Fruit fly (Drosophila melanogaster) whole organism, embryonic: ENCODE data around the gene unc-119.

Experiments
- Blimp-1 ChIP-seq: fragments of 200-800 bp; sonication (Bioruptor generic); optimal IDR thresholded peaks from 3 replicates; lab custom pipeline; 2018; ENCODE audit warnings: missing biosample characterization, missing genetic modification characterization, mild to moderate bottlenecking, moderate library complexity, missing genetic modification reagents
- CG10321 ChIP-seq: fragments of 200-800 bp; sonication (Bioruptor generic); IDR thresholded peaks from 2 replicates; pipeline ENCODE4 v1.3.6; 2022; ENCODE audit warnings: missing biosample characterization, missing genetic modification characterization
- CG10366 ChIP-seq: fragments of 200-800 bp; sonication (Bioruptor generic); IDR thresholded peaks from 2 replicates; pipeline ENCODE4 v1.3.6; 2022; ENCODE audit warnings: missing biosample characterization, missing genetic modification characterization
- CG10979 ChIP-seq: fragments of 200-800 bp; sonication (Bioruptor generic); optimal IDR thresholded peaks from 2 replicates; lab custom pipeline; 2018; ENCODE audit warnings: missing biosample characterization, mild to moderate bottlenecking, missing genetic modification characterization, moderate library complexity
- CG11085 ChIP-seq: fragments of 200-800 bp; sonication (Bioruptor generic); IDR thresholded peaks from 2 replicates; pipeline ENCODE4 v1.3.6; 2022; ENCODE audit warnings: missing biosample characterization, missing genetic modification characterization
- CG13123 ChIP-seq: fragments of 200-800 bp; sonication (Bioruptor generic); optimal IDR thresholded peaks from 2 replicates; lab custom pipeline; 2016; ENCODE audit warnings: missing biosample characterization, missing genetic modification characterization
- CG13424 ChIP-seq: fragments of 200-800 bp; sonication (Bioruptor generic); optimal IDR thresholded peaks from 2 replicates; lab custom pipeline; 2019; ENCODE audit warnings: missing biosample characterization, mild to moderate bottlenecking, missing genetic modification characterization, moderate library complexity
- CG13624 ChIP-seq: fragments of 200-800 bp; sonication (Bioruptor generic); optimal IDR thresholded peaks from 2 replicates; lab custom pipeline; 2016; ENCODE audit warnings: missing biosample characterization, missing genetic modification characterization
- CG15479 ChIP-seq: fragments of 200-800 bp; sonication (Bioruptor generic); optimal IDR thresholded peaks from 3 replicates; lab custom pipeline; 2019; ENCODE audit warnings: missing biosample characterization, mild to moderate bottlenecking, missing genetic modification characterization, moderate library complexity
- CG1647 ChIP-seq: fragments of 200-800 bp; sonication (Bioruptor generic); optimal IDR thresholded peaks from 3 replicates; lab custom pipeline; 2016; ENCODE audit warnings: missing biosample characterization, missing genetic modification characterization
- CG17385 ChIP-seq: fragments of 200-800 bp; sonication (Bioruptor generic); optimal IDR thresholded peaks from 3 replicates; lab custom pipeline; 2018; ENCODE audit warnings: missing biosample characterization, mild to moderate bottlenecking, missing genetic modification characterization
- CG1792 ChIP-seq: fragments of 200-800 bp; sonication (Bioruptor generic); optimal IDR thresholded peaks from 2 replicates; lab custom pipeline; 2016; ENCODE audit warnings: missing biosample characterization, missing genetic modification characterization
- CG2875 ChIP-seq: fragments of 200-800 bp; sonication (Bioruptor generic); optimal IDR thresholded peaks from 2 replicates; lab custom pipeline; 2017; ENCODE audit warnings: missing biosample characterization, mild to moderate bottlenecking, missing genetic modification characterization, missing genetic modification reagents
- CG2889 ChIP-seq: fragments of 200-800 bp; sonication (Bioruptor generic); IDR thresholded peaks from 3 replicates; pipeline ENCODE4 v1.3.6; 2022; ENCODE audit warnings: missing biosample characterization, missing genetic modification characterization
- CG30020 ChIP-seq: fragments of 200-800 bp; optimal IDR thresholded peaks from 2 replicates; lab custom pipeline; 2019; ENCODE audit warnings: missing biosample characterization, mild to moderate bottlenecking, missing genetic modification characterization, moderate library complexity
- CG31441 ChIP-seq: fragments of 200-800 bp; sonication (Bioruptor generic); IDR thresholded peaks from 2 replicates; pipeline ENCODE4 v1.3.6; 2022; ENCODE audit warnings: missing biosample characterization, missing genetic modification characterization
- CG4360 ChIP-seq: fragments of 200-800 bp; sonication (Bioruptor generic); IDR thresholded peaks from 2 replicates; pipeline ENCODE4 v1.3.6; 2022; ENCODE audit warnings: missing biosample characterization, missing genetic modification characterization
- CG43689 ChIP-seq: fragments of 200-800 bp; sonication (Bioruptor generic); IDR thresholded peaks from 2 replicates; pipeline ENCODE4 v1.3.6; 2022; ENCODE audit warnings: missing biosample characterization, missing genetic modification characterization
- CG7786 ChIP-seq: fragments of 200-800 bp; sonication (Bioruptor generic); optimal IDR thresholded peaks from 2 replicates; lab custom pipeline; 2016; ENCODE audit warnings: missing biosample characterization, missing genetic modification characterization
- CG7987 ChIP-seq: fragments of 200-800 bp; sonication (Bioruptor generic); optimal IDR thresholded peaks from 2 replicates; lab custom pipeline; 2018; ENCODE audit warnings: missing biosample characterization, mild to moderate bottlenecking, missing genetic modification characterization, moderate library complexity
- CG8478 ChIP-seq: fragments of >200 bp; optimal IDR thresholded peaks from 2 replicates; lab custom pipeline; 2018
- CG8944 ChIP-seq: fragments of 200-800 bp; sonication (Bioruptor generic); optimal IDR thresholded peaks from 3 replicates; lab custom pipeline; 2016; ENCODE audit warnings: missing biosample characterization, missing genetic modification characterization
- CG9797 ChIP-seq: fragments of 200-800 bp; sonication (Bioruptor generic); optimal IDR thresholded peaks from 3 replicates; lab custom pipeline; 2018; ENCODE audit warnings: missing biosample characterization, mild to moderate bottlenecking, missing genetic modification characterization
- CoRest ChIP-seq: fragments of 200-800 bp; sonication (Bioruptor generic); optimal IDR thresholded peaks from 3 replicates; lab custom pipeline; 2018; ENCODE audit warnings: missing biosample characterization, mild to moderate bottlenecking, missing genetic modification characterization, moderate library complexity
- Dfd ChIP-seq, 2 experiments: fragments of >200 bp; optimal IDR thresholded peaks; 2 replicates each; lab custom pipeline; 2017; ENCODE audit warnings: missing biosample characterization in 2 of 2, missing genetic modification characterization in 2 of 2
- Dref ChIP-seq: fragments of 200-800 bp; sonication (Bioruptor generic); IDR thresholded peaks from 2 replicates; pipeline ENCODE4 v1.3.6; 2022; ENCODE audit warnings: missing biosample characterization, missing genetic modification characterization
- Elba2 ChIP-seq: fragments of 200-800 bp; sonication (Bioruptor generic); optimal IDR thresholded peaks from 3 replicates; lab custom pipeline; 2016; ENCODE audit warnings: missing biosample characterization, missing genetic modification characterization
- HLH3B ChIP-seq: fragments of 200-800 bp; sonication (Bioruptor generic); IDR thresholded peaks from 2 replicates; pipeline ENCODE4 v1.3.6; 2022; ENCODE audit warnings: missing biosample characterization, missing genetic modification characterization
- Hr3 ChIP-seq: fragments of 200-800 bp; sonication (Bioruptor generic); optimal IDR thresholded peaks from 3 replicates; lab custom pipeline; 2016; ENCODE audit warnings: missing biosample characterization, missing genetic modification characterization
- Lhr ChIP-seq: fragments of 200-800 bp; sonication (Bioruptor generic); optimal IDR thresholded peaks from 3 replicates; lab custom pipeline; 2017; ENCODE audit warnings: mild to moderate bottlenecking, missing biosample characterization, missing genetic modification reagents, missing genetic modification characterization
- Lim3 ChIP-seq: fragments of 200-800 bp; sonication (Bioruptor generic); IDR thresholded peaks from 2 replicates; pipeline ENCODE4 v1.3.6; 2022; ENCODE audit warnings: missing biosample characterization, missing genetic modification characterization
- Meics ChIP-seq: fragments of 200-800 bp; sonication (Bioruptor generic); optimal IDR thresholded peaks from 2 replicates; lab custom pipeline; 2017; ENCODE audit warnings: missing biosample characterization, mild to moderate bottlenecking, missing genetic modification characterization
- Oaz ChIP-seq: fragments of 200-800 bp; sonication (Bioruptor generic); IDR thresholded peaks from 2 replicates; pipeline ENCODE4 v1.3.6; 2022; ENCODE audit warnings: missing biosample characterization, missing genetic modification characterization
- Poxn ChIP-seq: fragments of 200-800 bp; sonication (Bioruptor generic); IDR thresholded peaks from 2 replicates; pipeline ENCODE4 v1.3.6; 2022; ENCODE audit warnings: missing biosample characterization, missing genetic modification characterization
- Sry-β ChIP-seq: fragments of 200-800 bp; sonication (Bioruptor generic); optimal IDR thresholded peaks from 2 replicates; lab custom pipeline; 2018; ENCODE audit warnings: missing biosample characterization, mild to moderate bottlenecking, missing genetic modification characterization, moderate library complexity
- Sry-δ ChIP-seq: fragments of 200-800 bp; sonication (Bioruptor generic); optimal IDR thresholded peaks from 2 replicates; lab custom pipeline; 2016; ENCODE audit warnings: missing biosample characterization, missing genetic modification characterization
- Trl ChIP-seq, 3 experiments: fragments of >200 bp in 2 of 3; fragments of 200-800 bp in 1 of 3; sonication (Bioruptor generic) in 1 of 3; optimal IDR thresholded peaks; 2 replicates in 1 of 3; 3 replicates in 2 of 3; lab custom pipeline; 2016 to 2017; ENCODE audit warnings: missing biosample characterization in 1 of 3, missing genetic modification characterization in 1 of 3
- Xbp1 ChIP-seq: fragments of 200-800 bp; sonication (Bioruptor generic); optimal IDR thresholded peaks from 3 replicates; lab custom pipeline; 2016; ENCODE audit warnings: missing biosample characterization, mild to moderate bottlenecking, missing genetic modification characterization
- aop ChIP-seq: fragments of 200-800 bp; sonication (Bioruptor generic); IDR thresholded peaks from 2 replicates; pipeline ENCODE4 v1.3.6; 2022; ENCODE audit warnings: missing biosample characterization, missing genetic modification characterization
- ato ChIP-seq: fragments of 200-800 bp; sonication (Bioruptor generic); IDR thresholded peaks from 2 replicates; pipeline ENCODE4 v1.3.6; 2022; ENCODE audit warnings: missing biosample characterization, missing genetic modification characterization; ENCODE audit not compliant: partially characterized antibody
- caup ChIP-seq: fragments of 200-800 bp; sonication (Bioruptor generic); optimal IDR thresholded peaks from 3 replicates; lab custom pipeline; 2017; ENCODE audit warnings: missing biosample characterization, mild to moderate bottlenecking, missing genetic modification characterization, moderate library complexity; ENCODE audit not compliant: severe bottlenecking
- ems ChIP-seq: fragments of 200-800 bp; sonication (Bioruptor generic); optimal IDR thresholded peaks from 3 replicates; lab custom pipeline; 2016; ENCODE audit warnings: missing biosample characterization, missing genetic modification characterization
- exex ChIP-seq: fragments of 200-800 bp; sonication (Bioruptor generic); optimal IDR thresholded peaks from 4 replicates; lab custom pipeline; 2018; ENCODE audit warnings: missing biosample characterization, mild to moderate bottlenecking, missing genetic modification characterization, moderate library complexity
- gro ChIP-seq: fragments of 200-800 bp; sonication (Bioruptor generic); optimal IDR thresholded peaks from 2 replicates; lab custom pipeline; 2016; ENCODE audit warnings: missing biosample characterization, missing genetic modification characterization
- h ChIP-seq: fragments of >200 bp; optimal IDR thresholded peaks from 2 replicates; lab custom pipeline; 2017
- ind ChIP-seq: fragments of 200-800 bp; sonication (Bioruptor generic); optimal IDR thresholded peaks from 3 replicates; lab custom pipeline; 2016; ENCODE audit warnings: missing biosample characterization, missing genetic modification characterization
- org-1 ChIP-seq: fragments of 200-800 bp; sonication (Bioruptor generic); optimal IDR thresholded peaks from 2 replicates; lab custom pipeline; 2017; ENCODE audit warnings: missing biosample characterization, missing genetic modification characterization
- otp ChIP-seq: fragments of 200-800 bp; sonication (Bioruptor generic); IDR thresholded peaks from 3 replicates; pipeline ENCODE4, ENCODE4 v1.3.6; 2022; ENCODE audit warnings: missing biosample characterization, missing genetic modification characterization
- p53 ChIP-seq: fragments of 200-800 bp; sonication (Bioruptor generic); optimal IDR thresholded peaks from 2 replicates; lab custom pipeline; 2016; ENCODE audit warnings: missing biosample characterization, missing genetic modification characterization
- phol ChIP-seq: fragments of 200-800 bp; sonication (Bioruptor generic); optimal IDR thresholded peaks from 3 replicates; lab custom pipeline; 2018; ENCODE audit warnings: missing biosample characterization, mild to moderate bottlenecking, missing genetic modification characterization, moderate library complexity
- tup ChIP-seq: fragments of 200-800 bp; sonication (Bioruptor generic); optimal IDR thresholded peaks from 2 replicates; lab custom pipeline; 2016; ENCODE audit warnings: missing biosample characterization, mild to moderate bottlenecking, missing genetic modification characterization, moderate library complexity
- zfh1 ChIP-seq: fragments of 200-800 bp; sonication (Bioruptor generic); IDR thresholded peaks from 3 replicates; pipeline ENCODE4 v1.3.6; 2022; ENCODE audit warnings: missing biosample characterization, missing genetic modification characterization

The unc-119 gene

dm6 chrX:7334801-7335176 is 43.7 kb upstream of the unc-119 start (continued):
- TF ChIP-seq Oaz (GFP tag; lab: Robert Waterston, UW) (peak; percentile 59), Sry-δ (GFP tag; lab: Kevin White, UChicago) (no peak), gro (no peak), ind (GFP tag; lab: Kevin White, UChicago) (peak; percentile 54), caup (peak; percentile 54), CG1792 (GFP tag; lab: Kevin White, UChicago) (no peak), org-1 (GFP tag; lab: Kevin White, UChicago) (peak; percentile 42), exex (tag; lab: Kevin White, UChicago) (peak; percentile 18), Trl (optimal IDR thresholded peaks at IDR 0.05; lab: Kevin White, UChicago) (no peak), Trl (GFP tag; optimal IDR thresholded peaks at IDR 0.05; lab: Kevin White, UChicago) (no peak), CG10979 (tag; lab: Kevin White, UChicago) (peak; percentile 88), CG2889 (0 out of 3 replicates have a peak, but pooled peaks have one; percentile 66), CG4360 (GFP tag; lab: Robert Waterston, UW) (no peak), Lim3 (GFP tag; lab: Robert Waterston, UW) (no peak), CG8478 (no peak), zfh1 (GFP tag; lab: Robert Waterston, UW) (peak; percentile 64; the same call in 1 of the 3 replicates), Lhr (GFP tag; lab: Kevin White, UChicago) (peak; percentile 39), CG2875 (GFP tag; lab: Kevin White, UChicago) (peak; percentile 57), CG10321 (no peak), CG31441 (GFP tag; lab: Robert Waterston, UW) (peak; percentile 77), Blimp-1 (GFP tag; lab: Kevin White, UChicago) (peak; percentile 81), CG13624 (no peak), CG7786 (GFP tag; lab: Kevin White, UChicago) (no peak), CG9797 (GFP tag; lab: Kevin White, UChicago) (no peak), ato (GFP tag; lab: Robert Waterston, UW) (no peak), CG7987 (GFP tag; lab: Kevin White, UChicago) (peak; percentile 11), CG10366 (GFP tag; lab: Robert Waterston, UW) (peak; percentile 55), Hr3 (GFP tag; lab: Kevin White, UChicago) (peak; percentile 65), Dfd (GFP tag; optimal IDR thresholded peaks at IDR 0.05; lab: Kevin White, UChicago) (no peak), h (lab: Kevin White, UChicago) (no peak), Xbp1 (GFP tag; lab: Kevin White, UChicago) (peak; percentile 62), CG17385 (peak; percentile 77), CoRest (tag; lab: Kevin White, UChicago) (peak; percentile 89), otp (GFP tag; lab: Robert Waterston, UW) (peak; percentile 33; the same call in 1 of the 3 replicates), tup (peak; percentile 5), CG13424 (tag; lab: Kevin White, UChicago) (peak; percentile 87), Elba2 (no peak), CG1647 (no peak), phol (tag; lab: Kevin White, UChicago) (peak; percentile 88), HLH3B (GFP tag; lab: Robert Waterston, UW) (peak; percentile 68), Poxn (GFP tag; lab: Robert Waterston, UW) (0 out of 2 replicates have a peak, but pooled peaks have one; percentile 36), Dref (GFP tag; lab: Robert Waterston, UW) (no peak), CG30020 (peak; percentile 41), CG13123 (peak; percentile 12), ems (GFP tag; lab: Kevin White, UChicago) (no peak), CG15479 (no peak), Meics (GFP tag; lab: Kevin White, UChicago) (peak; percentile 83), CG8944 (no peak), Sry-β (no peak), CG11085 (GFP tag; lab: Robert Waterston, UW) (peak; percentile 53), p53 (no peak), aop (GFP tag; lab: Robert Waterston, UW) (no peak), CG43689 (GFP tag; lab: Robert Waterston, UW) (no peak)
